Worm (Caenorhabditis elegans) whole organism, mixed stage, embryonic: Measurements from ENCODE around the gene C12D8.20.

Source experiments
- blmp-1 ChIP-seq: fragments of 150-350 bp; optimal IDR thresholded peaks from 2 replicates; lab custom pipeline; 2014; ENCODE audit warnings: missing biosample characterization, missing genetic modification characterization
- sem-2 ChIP-seq: fragments of 200-800 bp; sonication (Bioruptor generic); optimal IDR thresholded peaks from 2 replicates; lab custom pipeline; 2018; ENCODE audit warnings: mild to moderate bottlenecking, missing genetic modification characterization, missing compliant biosample characterization
- tbx-8 ChIP-seq: fragments of 200-800 bp; sonication (Bioruptor generic); optimal IDR thresholded peaks from 2 replicates; lab custom pipeline; 2018; ENCODE audit warnings: mild to moderate bottlenecking, missing genetic modification characterization, moderate library complexity, missing compliant biosample characterization
- unc-62 ChIP-seq: fragments of 150-350 bp; optimal IDR thresholded peaks from 2 replicates; lab custom pipeline; 2014; ENCODE audit warnings: missing biosample characterization, missing genetic modification reagents, missing genetic modification characterization

DNA sequence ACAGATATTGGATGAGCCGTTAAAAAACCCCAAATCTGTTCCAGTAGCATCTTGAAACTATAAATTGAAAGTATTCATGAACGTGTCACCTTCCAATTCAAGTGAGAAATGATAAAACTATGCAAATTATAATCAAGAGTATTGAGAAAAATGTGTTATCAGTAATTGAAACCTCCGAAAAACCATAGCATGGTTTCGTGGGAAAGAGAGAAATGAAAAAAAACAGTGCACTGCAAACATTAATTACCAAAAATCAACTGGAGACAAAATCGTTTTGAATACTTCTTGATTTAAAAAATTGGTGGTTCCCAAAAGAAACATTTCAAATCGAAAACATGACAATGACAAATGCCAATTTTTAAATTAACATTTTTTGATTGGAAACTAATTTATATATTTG lies 3.5 kb downstream of the C12D8.20 start, which contains the start of gene daf-36:
- TF ChIP-seq unc-62 (GFP tag; lab: Kevin White, UChicago) (no peak), tbx-8 (GFP tag; lab: Kevin White, UChicago) (no peak), sem-2 (GFP tag; lab: Kevin White, UChicago) (no peak), blmp-1 (no peak)
